Fruit fly (Drosophila melanogaster) whole organism, embryonic: ENCODE measurements around the gene loaf.

Experiments
- Ada2b ChIP-seq: fragments of 200-800 bp; sonication (Bioruptor generic); IDR thresholded peaks from 2 replicates; pipeline ENCODE4 v1.3.6; 2022; ENCODE audit warnings: missing biosample characterization, missing genetic modification characterization
- CG1233 ChIP-seq: fragments of 200-800 bp; sonication (Bioruptor generic); optimal IDR thresholded peaks from 4 replicates; lab custom pipeline; 2018; ENCODE audit warnings: missing biosample characterization, mild to moderate bottlenecking, missing genetic modification characterization
- CG13296 ChIP-seq: fragments of 200-800 bp; sonication (Bioruptor generic); optimal IDR thresholded peaks from 3 replicates; lab custom pipeline; 2018; ENCODE audit warnings: missing biosample characterization, mild to moderate bottlenecking, missing genetic modification characterization
- CG15514 ChIP-seq: fragments of 200-800 bp; sonication (Bioruptor generic); optimal IDR thresholded peaks from 3 replicates; lab custom pipeline; 2017; ENCODE audit warnings: missing biosample characterization, missing genetic modification characterization, mild to moderate bottlenecking, moderate library complexity, missing genetic modification reagents
- CG17361 ChIP-seq: fragments of 200-800 bp; sonication (Bioruptor generic); IDR thresholded peaks from 3 replicates; pipeline ENCODE4 v1.3.6; 2022; ENCODE audit warnings: missing biosample characterization, missing genetic modification characterization
- CG17385 ChIP-seq: fragments of 200-800 bp; sonication (Bioruptor generic); optimal IDR thresholded peaks from 3 replicates; lab custom pipeline; 2018; ENCODE audit warnings: missing biosample characterization, mild to moderate bottlenecking, missing genetic modification characterization
- CG17912 ChIP-seq: fragments of 200-800 bp; sonication (Bioruptor generic); optimal IDR thresholded peaks from 2 replicates; lab custom pipeline; 2018; ENCODE audit warnings: missing biosample characterization, mild to moderate bottlenecking, missing genetic modification characterization
- CG18599 ChIP-seq: fragments of 200-800 bp; sonication (Bioruptor generic); optimal IDR thresholded peaks from 3 replicates; lab custom pipeline; 2017; ENCODE audit warnings: missing biosample characterization, missing genetic modification characterization, mild to moderate bottlenecking, moderate library complexity, missing genetic modification reagents
- CG18619 ChIP-seq: fragments of 200-800 bp; sonication (Bioruptor generic); optimal IDR thresholded peaks from 3 replicates; lab custom pipeline; 2017; ENCODE audit warnings: missing biosample characterization, mild to moderate bottlenecking, missing genetic modification characterization
- CG30403 ChIP-seq: fragments of 200-800 bp; sonication (Bioruptor generic); optimal IDR thresholded peaks from 3 replicates; lab custom pipeline; 2016; ENCODE audit warnings: missing biosample characterization, missing genetic modification characterization
- CG34224 ChIP-seq: fragments of 200-800 bp; sonication (Bioruptor generic); IDR thresholded peaks from 3 replicates; pipeline ENCODE4 v1.3.6; 2022; ENCODE audit warnings: missing biosample characterization, missing genetic modification characterization; ENCODE audit not compliant: partially characterized antibody
- CG6175 ChIP-seq: fragments of 200-800 bp; sonication (Bioruptor generic); IDR thresholded peaks from 3 replicates; pipeline ENCODE4 v1.3.6; 2022; ENCODE audit warnings: missing biosample characterization, missing genetic modification characterization
- CG6791 ChIP-seq: fragments of 200-800 bp; sonication (Bioruptor generic); IDR thresholded peaks from 3 replicates; pipeline ENCODE4 v1.3.6; 2022; ENCODE audit warnings: missing biosample characterization, missing genetic modification characterization; ENCODE audit not compliant: partially characterized antibody
- CG6813 ChIP-seq: fragments of 200-800 bp; sonication (Bioruptor generic); optimal IDR thresholded peaks from 2 replicates; lab custom pipeline; 2017; ENCODE audit warnings: missing biosample characterization, missing genetic modification characterization, mild to moderate bottlenecking, moderate library complexity, missing genetic modification reagents
- CG7357 ChIP-seq: fragments of 200-800 bp; sonication (Bioruptor generic); IDR thresholded peaks from 3 replicates; pipeline ENCODE4 v1.3.6; 2022; ENCODE audit warnings: missing biosample characterization, missing genetic modification characterization
- CG7372 ChIP-seq: fragments of 200-800 bp; sonication (Bioruptor generic); IDR thresholded peaks from 2 replicates; pipeline ENCODE4 v1.3.6; 2022; ENCODE audit warnings: missing biosample characterization, missing genetic modification characterization
- CG8924 ChIP-seq: fragments of 200-800 bp; optimal IDR thresholded peaks from 3 replicates; lab custom pipeline; 2019; ENCODE audit warnings: missing biosample characterization, mild to moderate bottlenecking, missing genetic modification characterization, moderate library complexity
- CG9609 ChIP-seq: fragments of 200-800 bp; sonication (Bioruptor generic); optimal IDR thresholded peaks from 3 replicates; lab custom pipeline; 2016; ENCODE audit warnings: missing biosample characterization, missing genetic modification characterization
- Dad ChIP-seq: fragments of 200-800 bp; sonication (Bioruptor generic); optimal IDR thresholded peaks from 3 replicates; lab custom pipeline; 2016; ENCODE audit warnings: missing biosample characterization, missing genetic modification characterization
- Gsc ChIP-seq: fragments of 200-800 bp; sonication (Bioruptor generic); IDR thresholded peaks from 2 replicates; pipeline ENCODE4 v1.3.6; 2022; ENCODE audit warnings: missing biosample characterization, missing genetic modification characterization
- Hmr ChIP-seq: fragments of 200-800 bp; sonication (Bioruptor generic); optimal IDR thresholded peaks from 3 replicates; lab custom pipeline; 2017; ENCODE audit warnings: mild to moderate bottlenecking, missing biosample characterization, missing genetic modification reagents, missing genetic modification characterization
- Mrtf ChIP-seq: fragments of 200-800 bp; sonication (Bioruptor generic); IDR thresholded peaks from 3 replicates; pipeline ENCODE4 v1.3.6; 2022; ENCODE audit warnings: missing biosample characterization, missing genetic modification characterization
- NfI ChIP-seq: fragments of 200-800 bp; sonication (Bioruptor generic); optimal IDR thresholded peaks from 3 replicates; lab custom pipeline; 2018; ENCODE audit warnings: missing biosample characterization, mild to moderate bottlenecking, missing genetic modification characterization, moderate library complexity
- PHDP ChIP-seq: fragments of 200-800 bp; sonication (Bioruptor generic); optimal IDR thresholded peaks from 3 replicates; lab custom pipeline; 2018; ENCODE audit warnings: missing biosample characterization, mild to moderate bottlenecking, missing genetic modification characterization, moderate library complexity
- Ptx1 ChIP-seq: fragments of 200-800 bp; sonication (Bioruptor generic); IDR thresholded peaks from 2 replicates; pipeline ENCODE4 v1.3.6; 2022; ENCODE audit warnings: missing biosample characterization, missing genetic modification characterization
- Scr ChIP-seq: fragments of 200-800 bp; sonication (Bioruptor generic); IDR thresholded peaks from 2 replicates; pipeline ENCODE4 v1.3.6; 2022; ENCODE audit warnings: missing biosample characterization, missing genetic modification characterization; ENCODE audit not compliant: partially characterized antibody
- Stat92E ChIP-seq, 3 experiments: fragments of >200 bp in 2 of 3; fragments of 200-800 bp in 1 of 3; sonication (Bioruptor generic) in 1 of 3; optimal IDR thresholded peaks; 2 replicates each; lab custom pipeline; 2017 to 2019; ENCODE audit warnings: missing biosample characterization in 3 of 3, missing genetic modification characterization in 3 of 3, mild to moderate bottlenecking in 1 of 3, moderate library complexity in 1 of 3
- ac ChIP-seq: fragments of 200-800 bp; sonication (Bioruptor generic); optimal IDR thresholded peaks from 3 replicates; lab custom pipeline; 2017; ENCODE audit warnings: missing biosample characterization, mild to moderate bottlenecking, missing genetic modification characterization
- amos ChIP-seq: fragments of 200-800 bp; sonication (Bioruptor generic); IDR thresholded peaks from 2 replicates; pipeline ENCODE4 v1.3.6; 2022; ENCODE audit warnings: missing biosample characterization, missing genetic modification characterization; ENCODE audit not compliant: partially characterized antibody
- ara ChIP-seq: fragments of 200-800 bp; sonication (Bioruptor generic); IDR thresholded peaks from 2 replicates; pipeline ENCODE4 v1.3.6; 2022; ENCODE audit warnings: missing biosample characterization, missing genetic modification characterization
- bab2 ChIP-seq: fragments of 200-800 bp; sonication (Bioruptor generic); optimal IDR thresholded peaks from 2 replicates; lab custom pipeline; 2016; ENCODE audit warnings: missing biosample characterization, missing genetic modification characterization
- btn ChIP-seq: fragments of 200-800 bp; sonication (Bioruptor generic); optimal IDR thresholded peaks from 2 replicates; lab custom pipeline; 2016; ENCODE audit warnings: missing biosample characterization, missing genetic modification characterization
- caup ChIP-seq: fragments of 200-800 bp; sonication (Bioruptor generic); optimal IDR thresholded peaks from 3 replicates; lab custom pipeline; 2017; ENCODE audit warnings: missing biosample characterization, mild to moderate bottlenecking, missing genetic modification characterization, moderate library complexity; ENCODE audit not compliant: severe bottlenecking
- chm ChIP-seq: fragments of 200-800 bp; sonication (Bioruptor generic); IDR thresholded peaks from 2 replicates; pipeline ENCODE4 v1.3.6; 2022; ENCODE audit warnings: missing biosample characterization, missing genetic modification characterization
- emc ChIP-seq: fragments of 200-800 bp; sonication (Bioruptor generic); optimal IDR thresholded peaks from 2 replicates; lab custom pipeline; 2016; ENCODE audit warnings: missing biosample characterization, missing genetic modification characterization
- ewg ChIP-seq: fragments of 200-800 bp; sonication (Bioruptor generic); optimal IDR thresholded peaks from 3 replicates; lab custom pipeline; 2017; ENCODE audit warnings: mild to moderate bottlenecking, missing biosample characterization, missing genetic modification reagents, missing genetic modification characterization
- ftz-f1 ChIP-seq: fragments of 200-800 bp; sonication (Bioruptor generic); optimal IDR thresholded peaks from 2 replicates; lab custom pipeline; 2016; ENCODE audit warnings: missing biosample characterization, missing genetic modification characterization
- gcm ChIP-seq: fragments of 200-800 bp; sonication (Bioruptor generic); optimal IDR thresholded peaks from 2 replicates; lab custom pipeline; 2019; ENCODE audit warnings: missing biosample characterization, mild to moderate bottlenecking, missing genetic modification characterization, moderate library complexity
- gsb ChIP-seq: fragments of 200-800 bp; sonication (Bioruptor generic); IDR thresholded peaks from 2 replicates; pipeline ENCODE4 v1.3.6; 2022; ENCODE audit warnings: missing biosample characterization, missing genetic modification characterization
- her ChIP-seq: fragments of 200-800 bp; sonication (Bioruptor generic); optimal IDR thresholded peaks from 2 replicates; lab custom pipeline; 2016; ENCODE audit warnings: missing biosample characterization, missing genetic modification characterization
- insv ChIP-seq, 2 experiments: fragments of 200-800 bp; sonication (Bioruptor generic); optimal IDR thresholded peaks; 3 replicates each; lab custom pipeline; 2016 to 2018; ENCODE audit warnings: missing biosample characterization in 2 of 2, missing genetic modification characterization in 2 of 2
- inv ChIP-seq: fragments of 200-800 bp; sonication (Bioruptor generic); IDR thresholded peaks from 2 replicates; pipeline ENCODE4 v1.3.6; 2022; ENCODE audit warnings: missing biosample characterization, missing genetic modification characterization; ENCODE audit not compliant: partially characterized antibody
- lab ChIP-seq: fragments of 200-800 bp; sonication (Bioruptor generic); optimal IDR thresholded peaks from 3 replicates; lab custom pipeline; 2017; ENCODE audit warnings: missing biosample characterization, missing genetic modification characterization, mild to moderate bottlenecking, moderate library complexity, missing genetic modification reagents
- nerfin-2 ChIP-seq: fragments of 200-800 bp; sonication (Bioruptor generic); IDR thresholded peaks from 2 replicates; pipeline ENCODE4 v1.3.6; 2022; ENCODE audit warnings: missing biosample characterization, missing genetic modification characterization; ENCODE audit not compliant: partially characterized antibody
- sna ChIP-seq: fragments of 200-800 bp; sonication (Bioruptor generic); IDR thresholded peaks from 2 replicates; pipeline ENCODE4 v1.3.6; 2022; ENCODE audit warnings: missing biosample characterization, missing genetic modification characterization; ENCODE audit not compliant: partially characterized antibody
- so ChIP-seq: fragments of 200-800 bp; sonication (Bioruptor generic); IDR thresholded peaks from 3 replicates; pipeline ENCODE4 v1.3.6; 2022; ENCODE audit warnings: missing biosample characterization, missing genetic modification characterization
- sug ChIP-seq: fragments of 200-800 bp; optimal IDR thresholded peaks from 2 replicates; lab custom pipeline; 2019; ENCODE audit warnings: missing biosample characterization, mild to moderate bottlenecking, missing genetic modification characterization, moderate library complexity
- tap ChIP-seq: fragments of 200-800 bp; optimal IDR thresholded peaks from 3 replicates; lab custom pipeline; 2019; ENCODE audit warnings: missing biosample characterization, mild to moderate bottlenecking, missing genetic modification characterization, moderate library complexity
- tll ChIP-seq, 2 experiments: fragments of 200-800 bp in 1 of 2; fragments of >200 bp in 1 of 2; sonication (Bioruptor generic) in 1 of 2; optimal IDR thresholded peaks; 2 replicates each; lab custom pipeline; 2017 to 2019; ENCODE audit warnings: missing biosample characterization in 2 of 2, missing genetic modification characterization in 2 of 2, mild to moderate bottlenecking in 1 of 2, moderate library complexity in 1 of 2

loaf gene

dm6 chr3L:11772608-11773017 lies 6.6 kb upstream of the loaf start (continued):
- TF ChIP-seq her (GFP tag; lab: Kevin White, UChicago) (no peak), NfI (no peak), Ptx1 (GFP tag; lab: Robert Waterston, UW) (no peak; the same call in 1 of the 2 replicates), CG17385 (GFP tag; lab: Kevin White, UChicago) (no peak), tap (tag; lab: Kevin White, UChicago) (no peak), ftz-f1 (peak; percentile 73), inv (GFP tag; lab: Robert Waterston, UW) (peak; percentile 22; the same call in 1 of the 2 replicates), Hmr (peak; percentile 35), CG17912 (GFP tag; lab: Kevin White, UChicago) (peak; percentile 12), CG18619 (GFP tag; lab: Kevin White, UChicago) (no peak), so (GFP tag; lab: Robert Waterston, UW) (0 out of 3 replicates have a peak, but pooled peaks have one; percentile 30), CG7357 (no peak), emc (GFP tag; lab: Kevin White, UChicago) (no peak), Stat92E (GFP tag; optimal IDR thresholded peaks at IDR 0.05; lab: Kevin White, UChicago) (no peak), CG1233 (GFP tag; lab: Kevin White, UChicago) (no peak), caup (GFP tag; lab: Kevin White, UChicago) (peak; percentile 57), tll (GFP tag; optimal IDR thresholded peaks at IDR 0.05; lab: Kevin White, UChicago) (no peak), CG6791 (no peak), CG17361 (GFP tag; lab: Robert Waterston, UW) (no peak), CG6175 (GFP tag; lab: Robert Waterston, UW) (peak; percentile 97), Mrtf (no peak), CG13296 (GFP tag; lab: Kevin White, UChicago) (peak; percentile 14), CG30403 (GFP tag; lab: Kevin White, UChicago) (no peak), CG9609 (GFP tag; lab: Kevin White, UChicago) (no peak), CG15514 (GFP tag; lab: Kevin White, UChicago) (no peak), Scr (GFP tag; lab: Robert Waterston, UW) (no peak), ac (GFP tag; lab: Kevin White, UChicago) (no peak), CG18599 (GFP tag; lab: Kevin White, UChicago) (peak; percentile 51), ewg (GFP tag; lab: Kevin White, UChicago) (no peak), amos (GFP tag; lab: Robert Waterston, UW) (0 out of 2 replicates have a peak, but pooled peaks have one; percentile 6), insv (GFP tag; optimal IDR thresholded peaks at IDR 0.05; lab: Kevin White, UChicago) (no peak), gcm (GFP tag; lab: Kevin White, UChicago) (no peak), lab (GFP tag; lab: Kevin White, UChicago) (peak; percentile 85), CG34224 (0 out of 3 replicates have a peak, but pooled peaks have one; percentile 13), sna (GFP tag; lab: Robert Waterston, UW) (no peak), btn (GFP tag; lab: Kevin White, UChicago) (no peak), bab2 (GFP tag; lab: Kevin White, UChicago) (no peak), PHDP (no peak), chm (no peak), Ada2b (GFP tag; lab: Robert Waterston, UW) (no peak), sug (tag; lab: Kevin White, UChicago) (peak; percentile 97), CG7372 (no peak), CG8924 (no peak), CG6813 (GFP tag; lab: Kevin White, UChicago) (peak; percentile 46), Gsc (GFP tag; lab: Robert Waterston, UW) (no peak), ara (no peak), gsb (GFP tag; lab: Robert Waterston, UW) (no peak), Dad (GFP tag; lab: Kevin White, UChicago) (no peak), nerfin-2 (GFP tag; lab: Robert Waterston, UW) (no peak)
